Worm (Caenorhabditis elegans) whole organism, late embryonic: ENCODE results near the gene mnat-1.

Experiments used
- C38D4.7 ChIP-seq: fragments of 200-800 bp; sonication (Bioruptor generic); optimal IDR thresholded peaks from 2 replicates; lab custom pipeline; 2018; ENCODE audit warnings: mild to moderate bottlenecking, missing genetic modification characterization, moderate library complexity, missing compliant biosample characterization
- F13H6.1 ChIP-seq: sonication (generic microtip); optimal IDR thresholded peaks from 2 replicates; lab custom pipeline; 2016; ENCODE audit warnings: missing genetic modification characterization, missing compliant biosample characterization
- K02D7.2 ChIP-seq: sonication (generic microtip); optimal IDR thresholded peaks from 2 replicates; lab custom pipeline; 2017; ENCODE audit warnings: mild to moderate bottlenecking, missing genetic modification characterization, missing compliant biosample characterization
- K09A11.1 ChIP-seq: sonication (generic microtip); optimal IDR thresholded peaks from 2 replicates; lab custom pipeline; 2017; ENCODE audit warnings: antibody characterized with exemption, mild to moderate bottlenecking, missing genetic modification characterization, missing compliant biosample characterization; ENCODE audit not compliant: insufficient read depth
- ama-1 ChIP-seq: fragments of 150-350 bp; optimal IDR thresholded peaks from 2 replicates; lab custom pipeline; 2014
- hlh-15 ChIP-seq: sonication (generic microtip); optimal IDR thresholded peaks from 2 replicates; lab custom pipeline; 2016; ENCODE audit warnings: missing genetic modification characterization, missing compliant biosample characterization
- hlh-30 ChIP-seq: sonication (generic microtip); optimal IDR thresholded peaks from 2 replicates; lab custom pipeline; 2017; ENCODE audit warnings: antibody characterized with exemption, missing genetic modification characterization, missing compliant biosample characterization; ENCODE audit not compliant: insufficient read depth
- lin-11 ChIP-seq: fragments of 200-800 bp; sonication (Bioruptor generic); optimal IDR thresholded peaks from 2 replicates; lab custom pipeline; 2018; ENCODE audit warnings: mild to moderate bottlenecking, missing genetic modification characterization, missing compliant biosample characterization
- nhr-232 ChIP-seq: sonication (generic microtip); optimal IDR thresholded peaks from 2 replicates; lab custom pipeline; 2016; ENCODE audit warnings: missing genetic modification characterization, missing compliant biosample characterization
- pha-4 ChIP-seq: fragments of 150-350 bp; optimal IDR thresholded peaks from 2 replicates; lab custom pipeline; 2018; ENCODE audit warnings: missing biosample characterization, missing genetic modification reagents, missing genetic modification characterization
- tbx-2 ChIP-seq: sonication (generic microtip); optimal IDR thresholded peaks from 2 replicates; lab custom pipeline; 2016; ENCODE audit warnings: missing genetic modification characterization, missing compliant biosample characterization
- unc-55 ChIP-seq: sonication (generic microtip); optimal IDR thresholded peaks from 2 replicates; lab custom pipeline; 2017; ENCODE audit warnings: missing biosample characterization, missing genetic modification reagents, missing genetic modification characterization

DNA sequence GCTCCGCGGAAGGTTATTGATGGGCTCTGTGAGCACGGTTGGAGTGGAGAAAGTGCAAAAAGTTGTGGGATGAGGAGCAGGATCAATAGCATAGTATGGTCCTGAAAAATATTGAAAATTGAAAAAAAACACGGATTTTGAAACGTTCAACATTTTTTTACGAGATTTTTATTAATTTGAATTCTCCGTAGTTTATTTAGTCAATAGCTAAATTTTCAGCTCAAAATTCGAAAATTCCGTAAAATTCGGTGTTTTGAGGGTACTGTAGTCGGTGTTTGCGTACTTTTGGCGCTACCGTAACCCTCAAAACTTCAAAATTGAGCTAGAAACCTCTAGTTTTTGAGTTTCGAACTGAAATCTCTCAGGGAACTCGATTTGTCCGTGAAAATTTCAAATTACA lies 19.6 kb downstream of the mnat-1 start, which contains the start of gene pqn-42:
- TF ChIP-seq K09A11.1 (tag; lab: Kevin White, UChicago) (no peak), K02D7.2 (tag; lab: Kevin White, UChicago) (no peak), ama-1 (no peak), hlh-15 (tag; lab: Kevin White, UChicago) (no peak), tbx-2 (tag; lab: Kevin White, UChicago) (no peak), C38D4.7 (GFP tag; lab: Kevin White, UChicago) (no peak), pha-4 (no peak), nhr-232 (tag; lab: Kevin White, UChicago) (no peak), hlh-30 (no peak), lin-11 (tag; lab: Kevin White, UChicago) (no peak), unc-55 (GFP tag; lab: Kevin White, UChicago) (no peak), F13H6.1 (tag; lab: Kevin White, UChicago) (no peak)
